Worm (Caenorhabditis elegans) whole organism, young adult: ENCODE data around the gene dao-6.

Source experiments
- Y95B8A.8 ChIP-seq: fragments of 200-800 bp; sonication (Bioruptor generic); IDR thresholded peaks from 2 replicates; pipeline ENCODE4 v1.3.6; 2022; ENCODE audit warnings: missing genetic modification reagents, missing genetic modification characterization, missing compliant biosample characterization
- ceh-40 ChIP-seq: fragments of 200-800 bp; sonication (Bioruptor generic); IDR thresholded peaks from 2 replicates; pipeline ENCODE4 v1.3.6; 2022; ENCODE audit warnings: missing genetic modification characterization, missing compliant biosample characterization
- dpl-1 ChIP-seq: fragments of 150-350 bp; optimal IDR thresholded peaks from 2 replicates; lab custom pipeline; 2014; ENCODE audit warnings: missing biosample characterization, missing genetic modification reagents, missing genetic modification characterization
- unc-130 ChIP-seq: sonication (generic microtip); optimal IDR thresholded peaks from 2 replicates; lab custom pipeline; 2016; ENCODE audit warnings: missing genetic modification reagents, missing genetic modification characterization, missing compliant biosample characterization
- ztf-26 ChIP-seq: sonication (generic microtip); optimal IDR thresholded peaks from 2 replicates; lab custom pipeline; 2017; ENCODE audit warnings: missing genetic modification characterization, missing compliant biosample characterization

- no peak for TF ChIP-seq unc-130 (GFP tag; lab: Kevin White, UChicago)
- no peak for TF ChIP-seq ceh-40
- TF ChIP-seq Y95B8A.8: no peak
- TF ChIP-seq ztf-26 (tag; lab: Kevin White, UChicago): no peak
- TF ChIP-seq dpl-1 (GFP tag; lab: Kevin White, UChicago): no peak
Observed at ce11 chrIII:9689377-9689776, 46.6 kb downstream of the dao-6 start.
